Worm (Caenorhabditis elegans) whole organism, L1 larva: ENCODE measurements around the gene rnp-4.

Experiments
- C16A3.4 ChIP-seq: fragments of 150-350 bp; optimal IDR thresholded peaks from 2 replicates; lab custom pipeline; 2014; ENCODE audit warnings: missing biosample characterization, missing genetic modification characterization
- alr-1 ChIP-seq: fragments of 200-800 bp; sonication (Bioruptor generic); optimal IDR thresholded peaks from 2 replicates; lab custom pipeline; 2018; ENCODE audit warnings: borderline replicate concordance, mild to moderate bottlenecking, missing genetic modification characterization, missing compliant biosample characterization
- aly-2 ChIP-seq: fragments of 150-350 bp; optimal IDR thresholded peaks from 2 replicates; lab custom pipeline; 2014; ENCODE audit warnings: missing biosample characterization, missing genetic modification characterization
- ceh-63 ChIP-seq: fragments of 200-800 bp; sonication (Bioruptor generic); optimal IDR thresholded peaks from 2 replicates; lab custom pipeline; 2018; ENCODE audit warnings: mild to moderate bottlenecking, missing genetic modification characterization, missing compliant biosample characterization
- ceh-82 ChIP-seq, 3 experiments: fragments of 150-350 bp in 1 of 3; sonication (generic microtip) in 2 of 3; optimal IDR thresholded peaks; 2 replicates each; lab custom pipeline; 2014 to 2017; ENCODE audit warnings: missing biosample characterization in 3 of 3, missing genetic modification characterization in 3 of 3
- ceh-88 ChIP-seq: fragments of 200-800 bp; sonication (Bioruptor generic); IDR thresholded peaks from 2 replicates; pipeline ENCODE4 v1.3.6; 2022; ENCODE audit warnings: missing genetic modification characterization, missing compliant biosample characterization
- ceh-90 ChIP-seq: sonication (generic microtip); optimal IDR thresholded peaks from 2 replicates; lab custom pipeline; 2016; ENCODE audit warnings: missing genetic modification characterization, missing compliant biosample characterization
- ces-1 ChIP-seq: fragments of 150-350 bp; optimal IDR thresholded peaks from 2 replicates; lab custom pipeline; 2014; ENCODE audit warnings: missing biosample characterization, missing genetic modification reagents, missing genetic modification characterization
- dpl-1 ChIP-seq, 3 experiments: fragments of 150-350 bp in 2 of 3; sonication (generic microtip) in 1 of 3; optimal IDR thresholded peaks; 2 replicates each; lab custom pipeline; 2014 to 2017; ENCODE audit warnings: missing biosample characterization in 3 of 3, missing genetic modification characterization in 3 of 3, missing genetic modification reagents in 3 of 3
- dsc-1 ChIP-seq: sonication (generic microtip); optimal IDR thresholded peaks from 2 replicates; lab custom pipeline; 2016; ENCODE audit warnings: mild to moderate bottlenecking, missing genetic modification characterization, missing compliant biosample characterization
- efl-1 ChIP-seq, 4 experiments: fragments of 150-350 bp; optimal IDR thresholded peaks in 3 of 4; peaks in 1 of 4; 1 replicate in 1 of 4; 2 replicates in 3 of 4; lab custom pipeline; 2014; ENCODE audit warnings: missing biosample characterization in 2 of 4, missing genetic modification characterization in 2 of 4, missing genetic modification reagents in 2 of 4
- efl-3 ChIP-seq: fragments of 200-800 bp; sonication (Bioruptor generic); optimal IDR thresholded peaks from 2 replicates; lab custom pipeline; 2018; ENCODE audit warnings: mild to moderate bottlenecking, missing genetic modification characterization, missing compliant biosample characterization
- egl-13 ChIP-seq: sonication (generic microtip); optimal IDR thresholded peaks from 2 replicates; lab custom pipeline; 2016; ENCODE audit warnings: missing genotype, missing genetic modification reagents, missing genetic modification characterization, missing compliant biosample characterization
- egl-27 ChIP-seq, 2 experiments: fragments of 150-350 bp in 1 of 2; sonication (generic microtip); optimal IDR thresholded peaks; 3 replicates each; lab custom pipeline; 2017 to 2018; ENCODE audit warnings: missing biosample characterization in 2 of 2, missing genetic modification characterization in 2 of 2, missing genetic modification reagents in 2 of 2
- elt-2 ChIP-seq: sonication (generic microtip); optimal IDR thresholded peaks from 2 replicates; lab custom pipeline; 2016; ENCODE audit warnings: missing genetic modification characterization, mild to moderate bottlenecking, inconsistent platforms, missing compliant biosample characterization, missing genetic modification reagents
- fkh-4 ChIP-seq: sonication (generic microtip); optimal IDR thresholded peaks from 2 replicates; lab custom pipeline; 2016; ENCODE audit warnings: missing compliant biosample characterization, missing genetic modification characterization, borderline replicate concordance
- hpl-2 ChIP-seq: fragments of 150-350 bp; optimal IDR thresholded peaks from 2 replicates; lab custom pipeline; 2014; ENCODE audit warnings: missing biosample characterization, missing genetic modification reagents, missing genetic modification characterization
- lin-13 ChIP-seq: fragments of 150-350 bp; optimal IDR thresholded peaks from 2 replicates; lab custom pipeline; 2014; ENCODE audit warnings: missing biosample characterization, missing genetic modification reagents, missing genetic modification characterization
- lin-14 ChIP-seq: fragments of 200-800 bp; sonication (Bioruptor generic); optimal IDR thresholded peaks from 2 replicates; lab custom pipeline; 2018; ENCODE audit warnings: mild to moderate bottlenecking, missing genetic modification characterization, moderate library complexity, missing compliant biosample characterization
- lin-35 ChIP-seq, 2 experiments: fragments of 150-350 bp; optimal IDR thresholded peaks; 2 replicates each; lab custom pipeline; 2014; ENCODE audit warnings: missing biosample characterization in 2 of 2, missing genetic modification characterization in 2 of 2, missing genetic modification reagents in 2 of 2
- lir-3 ChIP-seq: sonication (generic microtip); optimal IDR thresholded peaks from 2 replicates; lab custom pipeline; 2016; ENCODE audit warnings: mild to moderate bottlenecking, missing genetic modification characterization, moderate library complexity, missing compliant biosample characterization; ENCODE audit not compliant: poor library complexity
- mdl-1 ChIP-seq, 2 experiments: fragments of 150-350 bp; optimal IDR thresholded peaks; 2 replicates each; lab custom pipeline; 2014 to 2017; ENCODE audit warnings: missing biosample characterization in 2 of 2, missing genetic modification characterization in 2 of 2, inconsistent platforms in 1 of 2
- mep-1 ChIP-seq: fragments of 150-350 bp; optimal IDR thresholded peaks from 2 replicates; lab custom pipeline; 2014; ENCODE audit warnings: missing biosample characterization, missing genetic modification characterization
- nhr-11 ChIP-seq: fragments of 150-350 bp; optimal IDR thresholded peaks from 2 replicates; lab custom pipeline; 2014; ENCODE audit warnings: missing biosample characterization, missing genetic modification characterization
- nhr-12 ChIP-seq: sonication (generic microtip); optimal IDR thresholded peaks from 2 replicates; lab custom pipeline; 2017; ENCODE audit warnings: missing biosample characterization, missing genetic modification characterization
- nhr-19 ChIP-seq: fragments of 200-800 bp; sonication (Bioruptor generic); conservative IDR thresholded peaks from 2 replicates; pipeline ENCODE4 v1.3.6; 2022; ENCODE audit warnings: missing genetic modification characterization, missing compliant biosample characterization
- nhr-20 ChIP-seq: sonication (generic microtip); optimal IDR thresholded peaks from 2 replicates; lab custom pipeline; 2016; ENCODE audit warnings: mild to moderate bottlenecking, missing genetic modification characterization, missing compliant biosample characterization
- nhr-28 ChIP-seq: fragments of 150-350 bp; optimal IDR thresholded peaks from 2 replicates; lab custom pipeline; 2014; ENCODE audit warnings: missing biosample characterization, missing genetic modification characterization
- nhr-76 ChIP-seq: sonication (generic microtip); optimal IDR thresholded peaks from 2 replicates; lab custom pipeline; 2017; ENCODE audit warnings: missing biosample characterization, missing genetic modification characterization
- nhr-85 ChIP-seq: sonication (generic microtip); peaks from one replicate; lab custom pipeline; 2016; ENCODE audit warnings: missing genetic modification characterization, inconsistent platforms, missing compliant biosample characterization
- nhr-90 ChIP-seq: sonication (generic microtip); optimal IDR thresholded peaks from 2 replicates; lab custom pipeline; 2016; ENCODE audit warnings: mild to moderate bottlenecking, missing genetic modification characterization, missing compliant biosample characterization; ENCODE audit not compliant: poor library complexity
- rnt-1 ChIP-seq: sonication (generic microtip); optimal IDR thresholded peaks from 2 replicates; lab custom pipeline; 2016; ENCODE audit warnings: mild to moderate bottlenecking, missing genetic modification characterization, moderate library complexity, missing compliant biosample characterization
- skn-1 ChIP-seq: fragments of 150-350 bp; optimal IDR thresholded peaks from 2 replicates; lab custom pipeline; 2014; ENCODE audit warnings: missing biosample characterization, missing genetic modification characterization
- snpc-4 ChIP-seq: fragments of 150-350 bp; optimal IDR thresholded peaks from 2 replicates; lab custom pipeline; 2014; ENCODE audit warnings: missing biosample characterization, missing genetic modification characterization
- snu-23 ChIP-seq: sonication (generic microtip); optimal IDR thresholded peaks from 2 replicates; lab custom pipeline; 2016; ENCODE audit warnings: missing genetic modification characterization, missing compliant biosample characterization
- sox-4 ChIP-seq: sonication (generic microtip); optimal IDR thresholded peaks from 2 replicates; lab custom pipeline; 2016; ENCODE audit warnings: missing genetic modification characterization, missing compliant biosample characterization
- sup-37 ChIP-seq: fragments of 200-800 bp; sonication (Bioruptor generic); optimal IDR thresholded peaks from 2 replicates; lab custom pipeline; 2018; ENCODE audit warnings: mild to moderate bottlenecking, missing genetic modification characterization, missing compliant biosample characterization
- swsn-7 ChIP-seq: sonication (generic microtip); optimal IDR thresholded peaks from 2 replicates; lab custom pipeline; 2016; ENCODE audit warnings: missing genetic modification characterization, missing compliant biosample characterization
- tbx-2 ChIP-seq: sonication (generic microtip); optimal IDR thresholded peaks from 2 replicates; lab custom pipeline; 2016; ENCODE audit warnings: missing genetic modification characterization, missing compliant biosample characterization
- tlp-1 ChIP-seq: fragments of 150-350 bp; optimal IDR thresholded peaks from 2 replicates; lab custom pipeline; 2014; ENCODE audit warnings: missing biosample characterization, missing genetic modification characterization
- unc-130 ChIP-seq: fragments of 150-350 bp; optimal IDR thresholded peaks from 2 replicates; lab custom pipeline; 2017; ENCODE audit warnings: missing biosample characterization, missing genetic modification characterization, inconsistent platforms
- unc-98 ChIP-seq: fragments of 200-800 bp; sonication (Bioruptor generic); IDR thresholded peaks from 2 replicates; pipeline ENCODE4 v1.3.6; 2022; ENCODE audit warnings: missing genetic modification characterization, missing compliant biosample characterization
- vab-15 ChIP-seq: sonication (generic microtip); optimal IDR thresholded peaks from 2 replicates; lab custom pipeline; 2017; ENCODE audit warnings: missing genotype, mild to moderate bottlenecking, missing genetic modification characterization, missing compliant biosample characterization
- xbp-1 ChIP-seq: sonication (generic microtip); optimal IDR thresholded peaks from 2 replicates; lab custom pipeline; 2016; ENCODE audit warnings: missing genetic modification characterization, missing compliant biosample characterization
- zag-1 ChIP-seq: fragments of 150-350 bp; optimal IDR thresholded peaks from 2 replicates; lab custom pipeline; 2014; ENCODE audit warnings: missing biosample characterization, missing genetic modification characterization
- zip-4 ChIP-seq: fragments of 200-800 bp; sonication (Bioruptor generic); optimal IDR thresholded peaks from 2 replicates; lab custom pipeline; 2018; ENCODE audit warnings: mild to moderate bottlenecking, missing genetic modification characterization, moderate library complexity, missing compliant biosample characterization
- ztf-4 ChIP-seq: fragments of 150-350 bp; optimal IDR thresholded peaks from 2 replicates; lab custom pipeline; 2014; ENCODE audit warnings: missing biosample characterization, missing genetic modification characterization

rnp-4 gene

ce11 chrIII:4408251-4408650 is 2.2 kb downstream of the rnp-4 start, which contains the start of gene gpch-1:
gpch-1 (plus strand) TSS chrIII:4408551.
- no peak for TF ChIP-seq sox-4 (tag; lab: Kevin White, UChicago)
- no peak for TF ChIP-seq unc-98 (GFP tag; lab: Robert Waterston, UW)
- TF ChIP-seq sup-37 (GFP tag; lab: Kevin White, UChicago): no peak
- no peak for TF ChIP-seq zip-4 (GFP tag; lab: Kevin White, UChicago)
- no peak for TF ChIP-seq snu-23 (GFP tag; lab: Kevin White, UChicago)
- no peak for TF ChIP-seq nhr-11 (tag; lab: Kevin White, UChicago)
- no peak for TF ChIP-seq ceh-90 (tag; lab: Kevin White, UChicago)
- no peak for TF ChIP-seq nhr-28 (tag; lab: Kevin White, UChicago)
- TF ChIP-seq lin-13 (GFP tag; lab: Kevin White, UChicago): no peak
- no peak for TF ChIP-seq ceh-82 (tag; optimal IDR thresholded peaks at IDR 0.05; lab: Kevin White, UChicago)
- TF ChIP-seq aly-2 (tag; lab: Kevin White, UChicago): no peak
- no peak for TF ChIP-seq vab-15 (tag; lab: Kevin White, UChicago)
- no peak for TF ChIP-seq nhr-19 (GFP tag; lab: Robert Waterston, UW)
- no peak for TF ChIP-seq rnt-1
- no peak for TF ChIP-seq ceh-88
- no peak for TF ChIP-seq efl-3 (GFP tag; lab: Kevin White, UChicago)
- TF ChIP-seq snpc-4 (tag; lab: Kevin White, UChicago): no peak
- TF ChIP-seq, all 84 proteins: peak for 0

- TF ChIP-seq egl-27 (tag; optimal IDR thresholded peaks at IDR 0.05; lab: Kevin White, UChicago): peak in 1 of 2 experiments; percentile 36
- TF ChIP-seq tlp-1: no peak
- peak; percentile 29 for TF ChIP-seq xbp-1
- peak; percentile 48 for TF ChIP-seq rnt-1
- TF ChIP-seq ces-1 (GFP tag; lab: Kevin White, UChicago): no peak
- TF ChIP-seq aly-2 (tag; lab: Kevin White, UChicago): no peak
- peak; percentile 88 for TF ChIP-seq lin-14
- no peak for TF ChIP-seq mep-1 (tag; lab: Kevin White, UChicago)
- TF ChIP-seq nhr-20 (tag; lab: Kevin White, UChicago): peak; percentile 83
- TF ChIP-seq alr-1: no peak
- peak; percentile 24 for TF ChIP-seq swsn-7 (tag; lab: Kevin White, UChicago)
- no peak for TF ChIP-seq zag-1 (tag; lab: Kevin White, UChicago)
- TF ChIP-seq snu-23 (GFP tag; lab: Kevin White, UChicago): peak; percentile 78
- TF ChIP-seq vab-15 (tag; lab: Kevin White, UChicago): no peak
- peak; percentile 10 for TF ChIP-seq skn-1
- TF ChIP-seq elt-2 (tag; lab: Kevin White, UChicago): peak; percentile 20
- no peak for TF ChIP-seq sox-4 (tag; lab: Kevin White, UChicago)
- TF ChIP-seq nhr-85: peak; percentile 80
- TF ChIP-seq hpl-2 (GFP tag; lab: Kevin White, UChicago): no peak
- TF ChIP-seq dsc-1: peak; percentile 64
- no peak for TF ChIP-seq ceh-63 (GFP tag; lab: Kevin White, UChicago)
- peak; percentile 26 to 33 for TF ChIP-seq efl-1 (optimal IDR thresholded peaks at IDR 0.05; lab: Kevin White, UChicago)
- TF ChIP-seq efl-1 (GFP tag; optimal IDR thresholded peaks at IDR 0.05 in 1 of 2; lab: Kevin White, UChicago): peak in 1 of 2 experiments; percentile 28
- no peak for TF ChIP-seq egl-13
- no peak for TF ChIP-seq nhr-12 (tag; lab: Kevin White, UChicago)
- peak; percentile 3 for TF ChIP-seq unc-130 (tag; lab: Kevin White, UChicago)
- TF ChIP-seq nhr-19 (GFP tag; lab: Robert Waterston, UW): peak; percentile 48
- TF ChIP-seq fkh-4 (tag; lab: Kevin White, UChicago): no peak
- TF ChIP-seq lin-35 (GFP tag; optimal IDR thresholded peaks at IDR 0.05; lab: Kevin White, UChicago): peak; percentile 6 to 41
- peak; percentile 5 for TF ChIP-seq lir-3
- TF ChIP-seq nhr-76 (tag; lab: Kevin White, UChicago): no peak
- peak; percentile 27 for TF ChIP-seq C16A3.4 (tag; lab: Kevin White, UChicago)
- TF ChIP-seq unc-98 (GFP tag; lab: Robert Waterston, UW): no peak
- TF ChIP-seq mdl-1 (tag; optimal IDR thresholded peaks at IDR 0.05; lab: Kevin White, UChicago): peak in 1 of 2 experiments; percentile 43
- peak; percentile 2 to 41 (median 4) for TF ChIP-seq dpl-1 (GFP tag; optimal IDR thresholded peaks at IDR 0.05; lab: Kevin White, UChicago)
- TF ChIP-seq nhr-90 (tag; lab: Kevin White, UChicago): peak; percentile 39
- peak; percentile 1 for TF ChIP-seq ztf-4 (tag; lab: Kevin White, UChicago)
- TF ChIP-seq tbx-2 (tag; lab: Kevin White, UChicago): peak; percentile 42
Observed at ce11 chrIII:4412108-4413009, 6.3 kb downstream of the rnp-4 start.
